Worm (Caenorhabditis elegans): ENCODE results near the gene ntr-2.

Gene ntr-2

ce11 chrX:14975467-14976167 lies 46.9 kb upstream of the ntr-2 start, which contains the start of gene F20D1.3 (continued):
- TF ChIP-seq spr-1 (tag; optimal IDR thresholded peaks at IDR 0.05), result peak; percentile 11
- no peak for TF ChIP-seq pha-4 (GFP tag; IDR thresholded peaks at IDR 0.05)
- TF ChIP-seq pha-4 (tag; optimal IDR thresholded peaks at IDR 0.05), result no peak
- peak; percentile 68 for TF ChIP-seq lin-38 (GFP tag; IDR thresholded peaks at IDR 0.05)
- TF ChIP-seq madf-5 (GFP tag; IDR thresholded peaks at IDR 0.05), result no peak
- no peak for TF ChIP-seq mxl-2 (GFP tag; conservative IDR thresholded peaks at IDR 0.05)
- peak; percentile 29 for TF ChIP-seq nhr-77 (tag; optimal IDR thresholded peaks at IDR 0.05)
- no peak for TF ChIP-seq ceh-62 (tag; optimal IDR thresholded peaks at IDR 0.05)
- no peak for TF ChIP-seq nhr-237 (tag; optimal IDR thresholded peaks at IDR 0.05)
- TF ChIP-seq mep-1 (tag; optimal IDR thresholded peaks at IDR 0.05), result peak; percentile 86
- no peak for TF ChIP-seq set-16 (GFP tag; IDR thresholded peaks at IDR 0.05)
- no peak for TF ChIP-seq lim-7 (GFP tag; IDR thresholded peaks at IDR 0.05)
- TF ChIP-seq spr-3 (GFP tag; optimal IDR thresholded peaks at IDR 0.05), result no peak
- no peak for TF ChIP-seq nhr-76 (tag; optimal IDR thresholded peaks at IDR 0.05)
- no peak for TF ChIP-seq nhr-111 (GFP tag; optimal IDR thresholded peaks at IDR 0.05)
- TF ChIP-seq ZK546.5 (tag; optimal IDR thresholded peaks at IDR 0.05), result no peak
- no peak for TF ChIP-seq sdz-12 (GFP tag; optimal IDR thresholded peaks at IDR 0.05)
- TF ChIP-seq madf-9 (GFP tag; conservative IDR thresholded peaks at IDR 0.05), result no peak
- no peak for TF ChIP-seq F26F4.8 (GFP tag; conservative IDR thresholded peaks at IDR 0.05)
- no peak for TF ChIP-seq F37D6.2 (tag; optimal IDR thresholded peaks at IDR 0.05)
- TF ChIP-seq dmd-8 (GFP tag; IDR thresholded peaks at IDR 0.05), result no peak
- TF ChIP-seq pqm-1 (tag; optimal IDR thresholded peaks at IDR 0.05), result no peak
- TF ChIP-seq zfp-3 (GFP tag; conservative IDR thresholded peaks at IDR 0.05), result no peak
- no peak for TF ChIP-seq nhr-102 (tag; optimal IDR thresholded peaks at IDR 0.05)
- no peak for TF ChIP-seq duxl-1 (tag; optimal IDR thresholded peaks at IDR 0.05; ENCODE audit: poor library complexity)
- TF ChIP-seq dmd-6 (GFP tag; IDR thresholded peaks at IDR 0.05), result peak; percentile 32; the same call in 1 of the 2 replicates
- no peak for TF ChIP-seq daf-12 (tag; optimal IDR thresholded peaks at IDR 0.05)
- no peak for TF ChIP-seq Y105C5A.15 (GFP tag; IDR thresholded peaks at IDR 0.05)
- no peak for TF ChIP-seq R02D3.7 (tag; optimal IDR thresholded peaks at IDR 0.05)
- no peak for TF ChIP-seq ceh-20 (GFP tag; IDR thresholded peaks at IDR 0.05)
- peak; percentile 60 for TF ChIP-seq jun-1 (tag; optimal IDR thresholded peaks at IDR 0.05)
- TF ChIP-seq tag-97 (GFP tag; IDR thresholded peaks at IDR 0.05), result no peak
- no peak for TF ChIP-seq vab-7 (GFP tag; IDR thresholded peaks at IDR 0.05)
- TF ChIP-seq fos-1 (tag; optimal IDR thresholded peaks at IDR 0.05), result no peak
- no peak for TF ChIP-seq zfp-2 (tag; optimal IDR thresholded peaks at IDR 0.05)
- TF ChIP-seq egl-43 (GFP tag; IDR thresholded peaks at IDR 0.05), result no peak
- TF ChIP-seq unc-62 (GFP tag; optimal IDR thresholded peaks at IDR 0.05 in 1 of 2), result peak in 1 of 2 experiments; percentile 79
- no peak for TF ChIP-seq unc-62 (tag; optimal IDR thresholded peaks at IDR 0.05)
- no peak for TF ChIP-seq zip-2 (tag; optimal IDR thresholded peaks at IDR 0.05)
- no peak for TF ChIP-seq F10B5.3 (tag; optimal IDR thresholded peaks at IDR 0.05)
- TF ChIP-seq hmg-1.1 (GFP tag; IDR thresholded peaks at IDR 0.05), result peak; percentile 8; the same call in 1 of the 2 replicates
- no peak for TF ChIP-seq ama-1 (optimal IDR thresholded peaks at IDR 0.05)
- TF ChIP-seq snpc-1.2 (GFP tag; IDR thresholded peaks at IDR 0.05), result no peak
- no peak for TF ChIP-seq F44E2.7 (GFP tag; IDR thresholded peaks at IDR 0.05)
- TF ChIP-seq D1046.2 (GFP tag; IDR thresholded peaks at IDR 0.05), result 0 out of 2 replicates have a peak, but pooled peaks have one; percentile 44
- TF ChIP-seq ceh-82 (tag; optimal IDR thresholded peaks at IDR 0.05), result no peak
- TF ChIP-seq daf-8 (GFP tag; IDR thresholded peaks at IDR 0.05), result no peak
- TF ChIP-seq mxl-3 (GFP tag; optimal IDR thresholded peaks at IDR 0.05), result peak; percentile 72
- no peak for TF ChIP-seq ceh-32 (tag; optimal IDR thresholded peaks at IDR 0.05; ENCODE audit: poor library complexity)
- TF ChIP-seq dmd-9 (GFP tag; IDR thresholded peaks at IDR 0.05), result no peak
- TF ChIP-seq nhr-25 (tag; optimal IDR thresholded peaks at IDR 0.05; ENCODE audit: borderline replicate concordance, insufficient read depth), result no peak
- TF ChIP-seq saeg-2 (GFP tag; IDR thresholded peaks at IDR 0.05), result no peak
